Worm (Caenorhabditis elegans) whole organism, L2 larva: ENCODE measurements around the gene B0336.7.

ENCODE experiments used
- C34F6.9 ChIP-seq: fragments of 150-350 bp; optimal IDR thresholded peaks from 2 replicates; lab custom pipeline; 2014; ENCODE audit warnings: missing biosample characterization, missing genetic modification characterization
- F13H6.1 ChIP-seq: sonication (generic microtip); optimal IDR thresholded peaks from 2 replicates; lab custom pipeline; 2016; ENCODE audit warnings: missing genetic modification characterization, missing compliant biosample characterization
- alr-1 ChIP-seq: fragments of 150-350 bp; optimal IDR thresholded peaks from 2 replicates; lab custom pipeline; 2014; ENCODE audit warnings: missing biosample characterization, missing genetic modification characterization
- aly-2 ChIP-seq: fragments of 150-350 bp; optimal IDR thresholded peaks from 2 replicates; lab custom pipeline; 2014; ENCODE audit warnings: missing biosample characterization, missing genetic modification characterization
- ama-1 ChIP-seq: fragments of 150-350 bp; optimal IDR thresholded peaks from 2 replicates; lab custom pipeline; 2018; ENCODE audit warnings: inconsistent platforms
- ceh-82 ChIP-seq: fragments of 150-350 bp; optimal IDR thresholded peaks from 2 replicates; lab custom pipeline; 2014; ENCODE audit warnings: missing biosample characterization, missing genetic modification characterization
- crh-2 ChIP-seq: sonication (generic microtip); optimal IDR thresholded peaks from 2 replicates; lab custom pipeline; 2017; ENCODE audit warnings: missing biosample characterization, missing genetic modification characterization
- dmd-4 ChIP-seq: sonication (generic microtip); optimal IDR thresholded peaks from 2 replicates; lab custom pipeline; 2017; ENCODE audit warnings: missing biosample characterization, missing genetic modification characterization
- elt-3 ChIP-seq: sonication (generic microtip); optimal IDR thresholded peaks from 2 replicates; lab custom pipeline; 2017; ENCODE audit warnings: missing biosample characterization, missing genetic modification characterization
- fos-1 ChIP-seq: fragments of 150-350 bp; optimal IDR thresholded peaks from 2 replicates; lab custom pipeline; 2014; ENCODE audit warnings: missing biosample characterization, missing genetic modification characterization
- lin-11 ChIP-seq: fragments of 150-350 bp; sonication (generic microtip); optimal IDR thresholded peaks from 2 replicates; lab custom pipeline; 2014; ENCODE audit warnings: missing biosample characterization, missing genetic modification characterization, inconsistent platforms, mixed read lengths
- lin-13 ChIP-seq: fragments of 150-350 bp; optimal IDR thresholded peaks from 2 replicates; lab custom pipeline; 2014; ENCODE audit warnings: missing biosample characterization, missing genetic modification reagents, missing genetic modification characterization
- lin-39 ChIP-seq: fragments of 150-350 bp; optimal IDR thresholded peaks from 2 replicates; lab custom pipeline; 2014; ENCODE audit warnings: missing biosample characterization, missing genetic modification reagents, missing genetic modification characterization
- lsy-2 ChIP-seq, 2 experiments: fragments of 150-350 bp in 1 of 2; sonication (generic microtip) in 1 of 2; optimal IDR thresholded peaks; 2 replicates each; lab custom pipeline; 2014 to 2017; ENCODE audit warnings: missing biosample characterization in 2 of 2, missing genetic modification characterization in 2 of 2
- mab-5 ChIP-seq: fragments of 150-350 bp; optimal IDR thresholded peaks from 2 replicates; lab custom pipeline; 2014; ENCODE audit warnings: missing biosample characterization, missing genetic modification characterization
- mbf-1 ChIP-seq: sonication (generic microtip); optimal IDR thresholded peaks from 2 replicates; lab custom pipeline; 2017; ENCODE audit warnings: missing biosample characterization, missing genetic modification characterization
- mdl-1 ChIP-seq, 2 experiments: fragments of 150-350 bp in 1 of 2; sonication (generic microtip) in 1 of 2; optimal IDR thresholded peaks; 2 replicates each; lab custom pipeline; 2017; ENCODE audit warnings: missing biosample characterization in 2 of 2, missing genetic modification characterization in 2 of 2
- nhr-11 ChIP-seq: fragments of 150-350 bp; optimal IDR thresholded peaks from 2 replicates; lab custom pipeline; 2014; ENCODE audit warnings: missing biosample characterization, missing genetic modification characterization
- nhr-12 ChIP-seq: fragments of 150-350 bp; optimal IDR thresholded peaks from 2 replicates; lab custom pipeline; 2014; ENCODE audit warnings: missing biosample characterization, missing genetic modification characterization
- nhr-129 ChIP-seq: fragments of 150-350 bp; optimal IDR thresholded peaks from 2 replicates; lab custom pipeline; 2014; ENCODE audit warnings: missing biosample characterization, missing genetic modification characterization
- nhr-21 ChIP-seq: fragments of 150-350 bp; optimal IDR thresholded peaks from 2 replicates; lab custom pipeline; 2014; ENCODE audit warnings: missing biosample characterization, missing genetic modification characterization
- nhr-23 ChIP-seq: fragments of 150-350 bp; optimal IDR thresholded peaks from 2 replicates; lab custom pipeline; 2014; ENCODE audit warnings: missing biosample characterization, missing genetic modification reagents, missing genetic modification characterization
- nhr-237 ChIP-seq: fragments of 150-350 bp; optimal IDR thresholded peaks from 2 replicates; lab custom pipeline; 2014; ENCODE audit warnings: missing biosample characterization, missing genetic modification characterization
- nhr-25 ChIP-seq: fragments of 150-350 bp; sonication (generic microtip); optimal IDR thresholded peaks from 3 replicates; lab custom pipeline; 2014; ENCODE audit warnings: missing biosample characterization, missing genetic modification characterization
- nhr-6 ChIP-seq: fragments of 150-350 bp; optimal IDR thresholded peaks from 2 replicates; lab custom pipeline; 2014; ENCODE audit warnings: missing biosample characterization, missing genetic modification characterization
- peb-1 ChIP-seq: fragments of 150-350 bp; optimal IDR thresholded peaks from 2 replicates; lab custom pipeline; 2014; ENCODE audit warnings: missing biosample characterization, missing genetic modification characterization
- sem-4 ChIP-seq: fragments of 150-350 bp; optimal IDR thresholded peaks from 2 replicates; lab custom pipeline; 2014; ENCODE audit warnings: missing biosample characterization, missing genetic modification reagents, missing genetic modification characterization
- sma-9 ChIP-seq, 2 experiments: fragments of 150-350 bp in 1 of 2; sonication (generic microtip) in 1 of 2; optimal IDR thresholded peaks; 2 replicates each; lab custom pipeline; 2014 to 2016; ENCODE audit warnings: missing genetic modification characterization in 2 of 2, mild to moderate bottlenecking in 1 of 2, missing biosample characterization in 1 of 2, missing compliant biosample characterization in 1 of 2, missing genetic modification reagents in 1 of 2, moderate library complexity in 1 of 2
- snpc-4 ChIP-seq: fragments of 150-350 bp; optimal IDR thresholded peaks from 2 replicates; lab custom pipeline; 2014; ENCODE audit warnings: missing biosample characterization, missing genetic modification characterization
- unc-55 ChIP-seq: fragments of 150-350 bp; sonication (generic microtip); optimal IDR thresholded peaks from 3 replicates; lab custom pipeline; 2014; ENCODE audit warnings: missing biosample characterization, missing genetic modification reagents, missing genetic modification characterization
- unc-62 ChIP-seq: fragments of 150-350 bp; optimal IDR thresholded peaks from 2 replicates; lab custom pipeline; 2014; ENCODE audit warnings: missing biosample characterization, missing genetic modification reagents, missing genetic modification characterization
- zag-1 ChIP-seq: fragments of 150-350 bp; optimal IDR thresholded peaks from 2 replicates; lab custom pipeline; 2014; ENCODE audit warnings: missing biosample characterization, missing genetic modification characterization
- ztf-11 ChIP-seq: sonication (generic microtip); optimal IDR thresholded peaks from 2 replicates; lab custom pipeline; 2017; ENCODE audit warnings: missing biosample characterization, missing genetic modification characterization
- ztf-4 ChIP-seq: fragments of 150-350 bp; optimal IDR thresholded peaks from 2 replicates; lab custom pipeline; 2014; ENCODE audit warnings: missing biosample characterization, missing genetic modification characterization

The B0336.7 gene

DNA sequence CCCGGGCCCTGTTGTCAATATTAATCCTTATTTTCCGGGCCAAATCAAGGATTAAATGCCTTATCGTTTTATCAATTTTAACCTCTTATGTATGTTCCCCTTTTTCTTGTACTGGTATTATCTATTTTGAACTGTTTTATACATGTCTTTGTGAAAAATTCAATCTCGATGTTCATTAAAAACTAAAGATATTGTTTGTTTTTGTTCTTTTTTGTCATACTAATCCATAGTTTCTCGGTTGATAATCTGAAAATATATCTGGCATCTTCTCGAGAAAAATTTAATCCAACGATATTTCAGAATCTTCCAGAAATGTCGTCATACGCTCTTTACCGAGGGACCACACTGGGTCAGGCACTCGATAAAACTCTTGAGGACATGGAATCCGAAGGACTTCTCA, 3.4 kb downstream of the B0336.7 start, which contains the start of gene B0336.13:
Gene B0336.13 (plus strand): TSS at position 301 of the 400 bp plus-strand sequence.
- TF ChIP-seq ceh-82 (tag; lab: Kevin White, UChicago): no peak
- TF ChIP-seq, all 48 proteins: peak for 0

DNA sequence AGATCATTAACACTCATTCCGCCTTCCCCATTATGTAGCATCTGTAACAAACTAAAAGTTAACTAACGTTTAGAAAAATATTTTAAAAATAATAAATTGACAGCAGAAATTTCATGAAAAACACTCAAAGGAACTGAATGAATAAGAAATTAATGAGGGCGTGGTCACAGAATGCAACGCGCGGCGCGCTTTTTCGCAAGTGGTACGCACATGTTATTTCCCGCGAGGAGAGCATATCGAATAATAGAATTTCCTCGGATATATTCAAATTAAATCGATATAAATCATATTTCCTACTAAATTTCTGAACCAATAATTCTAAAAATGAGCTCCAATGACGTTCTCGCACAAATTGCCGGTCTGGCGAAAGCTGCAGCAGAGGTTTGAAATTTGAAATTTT, 4.5 kb downstream of the B0336.7 start, which contains the start of the genes abi-1 and arle-14:
Gene abi-1 (minus strand): TSS at position 51 of the 400 bp plus-strand sequence.
Gene arle-14 (plus strand): TSS at position 217 of the 400 bp plus-strand sequence.
- TF ChIP-seq F13H6.1 (tag; lab: Kevin White, UChicago) (no peak), unc-55 (peak; percentile 59), lsy-2 (tag; optimal IDR thresholded peaks at IDR 0.05; lab: Kevin White, UChicago) (peak in 1 of 2 experiments; percentile 30), lin-11 (peak; percentile 14), ceh-82 (tag; lab: Kevin White, UChicago) (no peak), dmd-4 (tag; lab: Kevin White, UChicago) (no peak), nhr-12 (tag; lab: Kevin White, UChicago) (no peak), nhr-25 (tag; lab: Kevin White, UChicago) (no peak), ztf-4 (tag; lab: Kevin White, UChicago) (no peak), nhr-21 (no peak), nhr-129 (tag; lab: Kevin White, UChicago) (peak; percentile 6), C34F6.9 (peak; percentile 27), sem-4 (no peak), nhr-23 (tag; lab: Kevin White, UChicago) (no peak), aly-2 (tag; lab: Kevin White, UChicago) (no peak), ztf-11 (tag; lab: Kevin White, UChicago) (no peak)
- TF ChIP-seq, all 48 proteins: peak for 5

DNA sequence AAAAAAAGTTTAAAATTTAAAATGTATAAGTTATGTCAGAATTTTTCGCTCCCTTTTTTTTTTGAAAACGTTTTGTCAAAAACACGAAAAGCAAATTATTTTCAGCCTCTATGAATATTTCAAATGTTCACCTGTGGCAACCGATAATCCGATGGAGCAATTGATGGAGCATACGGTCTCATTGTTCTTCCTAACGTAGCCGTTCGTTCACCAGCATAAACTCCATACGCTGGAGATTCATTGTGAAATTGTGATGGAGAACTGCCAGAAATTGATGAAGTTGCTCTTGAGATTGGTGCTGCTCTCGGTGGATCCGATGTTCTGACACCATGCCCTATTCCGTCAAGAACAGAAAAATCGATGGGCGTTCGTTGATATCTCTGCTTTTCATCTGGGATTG, 5.3 kb downstream of the B0336.7 start:
- TF ChIP-seq zag-1 (no peak), ama-1 (no peak), mab-5 (tag; lab: Kevin White, UChicago) (no peak), lin-13 (no peak), snpc-4 (tag; lab: Kevin White, UChicago) (no peak), ztf-4 (tag; lab: Kevin White, UChicago) (no peak), F13H6.1 (tag; lab: Kevin White, UChicago) (no peak), nhr-129 (tag; lab: Kevin White, UChicago) (no peak), aly-2 (tag; lab: Kevin White, UChicago) (no peak), nhr-21 (no peak)
- TF ChIP-seq, all 48 proteins: peak for 0

DNA sequence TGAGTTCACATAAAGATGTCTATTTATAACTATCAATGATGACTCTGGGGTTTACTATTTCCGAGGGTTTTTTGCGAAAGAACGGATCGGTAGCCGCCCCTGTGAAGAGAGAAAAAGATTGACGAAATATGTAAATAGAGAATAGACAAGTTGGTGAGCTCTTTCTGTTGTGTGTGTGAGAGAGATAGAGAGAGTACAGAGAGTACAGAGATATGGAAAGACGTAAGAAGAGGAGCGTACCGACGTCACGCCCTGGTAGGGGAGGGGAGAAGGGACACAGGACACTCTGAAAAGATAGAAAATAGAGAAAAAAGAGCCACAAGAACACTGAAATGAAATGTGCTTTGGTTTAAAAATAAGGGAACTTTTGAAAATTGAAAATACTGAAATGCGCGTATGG, 8.9 kb downstream of the B0336.7 start:
- TF ChIP-seq unc-55 (peak; percentile 67), nhr-6 (no peak), lin-13 (peak; percentile 10), sma-9 (GFP tag; optimal IDR thresholded peaks at IDR 0.05; lab: Kevin White, UChicago) (peak; percentile 63), sma-9 (tag; optimal IDR thresholded peaks at IDR 0.05; lab: Kevin White, UChicago) (no peak), alr-1 (tag; lab: Kevin White, UChicago) (no peak), sem-4 (peak; percentile 24), mbf-1 (tag; lab: Kevin White, UChicago) (no peak), ama-1 (peak; percentile 48), fos-1 (tag; lab: Kevin White, UChicago) (peak; percentile 48), C34F6.9 (peak; percentile 69), nhr-129 (tag; lab: Kevin White, UChicago) (peak; percentile 77), snpc-4 (tag; lab: Kevin White, UChicago) (peak; percentile 22), lsy-2 (tag; optimal IDR thresholded peaks at IDR 0.05; lab: Kevin White, UChicago) (peak in 1 of 2 experiments; percentile 48), F13H6.1 (tag; lab: Kevin White, UChicago) (peak; percentile 78), crh-2 (tag; lab: Kevin White, UChicago) (peak; percentile 69)

DNA sequence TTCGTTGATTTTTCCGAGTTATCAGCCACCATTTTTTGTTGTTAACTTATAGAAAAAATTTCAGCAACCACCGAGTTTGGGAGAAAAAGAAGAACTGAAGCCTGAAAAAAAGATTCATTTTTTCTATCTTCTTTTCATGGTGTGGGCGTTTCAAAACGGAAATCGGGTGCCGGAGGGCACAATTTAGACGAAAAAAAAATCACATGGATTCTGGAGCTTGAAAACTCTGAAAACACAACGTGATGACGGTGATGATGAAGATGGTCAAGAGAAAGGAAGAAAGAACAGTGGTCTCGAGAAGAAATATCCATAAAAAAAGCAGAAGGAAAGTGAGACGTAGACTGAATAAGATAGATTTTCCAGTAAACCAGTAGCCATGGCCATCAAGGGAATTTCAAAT, 13.2 kb downstream of the B0336.7 start, which contains the start of gene rcan-1:
Gene rcan-1 (minus strand): TSS at position 101 of the 400 bp plus-strand sequence.
- TF ChIP-seq elt-3 (tag; lab: Kevin White, UChicago): no peak
- no peak for TF ChIP-seq ztf-4 (tag; lab: Kevin White, UChicago)
- no peak for TF ChIP-seq lsy-2 (tag; optimal IDR thresholded peaks at IDR 0.05; lab: Kevin White, UChicago)
- no peak for TF ChIP-seq peb-1
- TF ChIP-seq nhr-11 (tag; lab: Kevin White, UChicago): no peak
- TF ChIP-seq lin-39 (tag; lab: Kevin White, UChicago): no peak
- no peak for TF ChIP-seq F13H6.1 (tag; lab: Kevin White, UChicago)
- TF ChIP-seq unc-62: no peak
- TF ChIP-seq ama-1: no peak
- TF ChIP-seq snpc-4 (tag; lab: Kevin White, UChicago): no peak
- no peak for TF ChIP-seq mdl-1 (tag; optimal IDR thresholded peaks at IDR 0.05; lab: Kevin White, UChicago)
- TF ChIP-seq C34F6.9: no peak
- TF ChIP-seq nhr-237 (tag; lab: Kevin White, UChicago): no peak
- no peak for TF ChIP-seq unc-55
- TF ChIP-seq nhr-6: no peak
- TF ChIP-seq lin-11: no peak
- TF ChIP-seq nhr-21: no peak
- TF ChIP-seq nhr-23 (tag; lab: Kevin White, UChicago): no peak
- no peak for TF ChIP-seq nhr-129 (tag; lab: Kevin White, UChicago)
- TF ChIP-seq, all 48 proteins: peak for 0
